Worm (Caenorhabditis elegans) whole organism, late embryonic: ENCODE results near the gene sup-36.

ENCODE experiments used
- C38D4.7 ChIP-seq: fragments of 200-800 bp; sonication (Bioruptor generic); optimal IDR thresholded peaks from 2 replicates; lab custom pipeline; 2018; ENCODE audit warnings: mild to moderate bottlenecking, missing genetic modification characterization, moderate library complexity, missing compliant biosample characterization
- F13H6.1 ChIP-seq: sonication (generic microtip); optimal IDR thresholded peaks from 2 replicates; lab custom pipeline; 2016; ENCODE audit warnings: missing genetic modification characterization, missing compliant biosample characterization
- K02D7.2 ChIP-seq: sonication (generic microtip); optimal IDR thresholded peaks from 2 replicates; lab custom pipeline; 2017; ENCODE audit warnings: mild to moderate bottlenecking, missing genetic modification characterization, missing compliant biosample characterization
- T23F11.4 ChIP-seq: fragments of 200-800 bp; sonication (Bioruptor generic); optimal IDR thresholded peaks from 2 replicates; lab custom pipeline; 2018; ENCODE audit warnings: mild to moderate bottlenecking, missing genetic modification characterization, missing compliant biosample characterization
- ama-1 ChIP-seq: fragments of 150-350 bp; optimal IDR thresholded peaks from 2 replicates; lab custom pipeline; 2014
- ceh-19 ChIP-seq: fragments of 200-800 bp; sonication (Bioruptor generic); optimal IDR thresholded peaks from 2 replicates; lab custom pipeline; 2018; ENCODE audit warnings: mild to moderate bottlenecking, missing genetic modification characterization, missing compliant biosample characterization
- ceh-2 ChIP-seq: sonication (generic microtip); optimal IDR thresholded peaks from 2 replicates; lab custom pipeline; 2016; ENCODE audit warnings: missing genotype, missing genetic modification characterization, missing compliant biosample characterization
- ceh-24 ChIP-seq: sonication (generic microtip); optimal IDR thresholded peaks from 2 replicates; lab custom pipeline; 2016; ENCODE audit warnings: mild to moderate bottlenecking, missing genetic modification characterization, missing compliant biosample characterization
- ceh-31 ChIP-seq: sonication (generic microtip); optimal IDR thresholded peaks from 2 replicates; lab custom pipeline; 2016; ENCODE audit warnings: missing genetic modification characterization, missing compliant biosample characterization
- ceh-34 ChIP-seq: sonication (generic microtip); optimal IDR thresholded peaks from 2 replicates; lab custom pipeline; 2016; ENCODE audit warnings: mild to moderate bottlenecking, missing genetic modification characterization, missing compliant biosample characterization
- ceh-48 ChIP-seq: sonication (generic microtip); optimal IDR thresholded peaks from 2 replicates; lab custom pipeline; 2016; ENCODE audit warnings: missing genetic modification characterization, inconsistent platforms, missing compliant biosample characterization
- ceh-9 ChIP-seq: sonication (generic microtip); optimal IDR thresholded peaks from 2 replicates; lab custom pipeline; 2016; ENCODE audit warnings: mild to moderate bottlenecking, missing genetic modification characterization, inconsistent platforms, missing compliant biosample characterization
- che-1 ChIP-seq: sonication (generic microtip); optimal IDR thresholded peaks from 2 replicates; lab custom pipeline; 2016; ENCODE audit warnings: mild to moderate bottlenecking, missing genetic modification characterization, missing compliant biosample characterization
- dve-1 ChIP-seq: sonication (generic microtip); optimal IDR thresholded peaks from 2 replicates; lab custom pipeline; 2017; ENCODE audit warnings: antibody characterized with exemption, mild to moderate bottlenecking, missing genetic modification characterization, missing compliant biosample characterization
- elt-2 ChIP-seq: sonication (generic microtip); optimal IDR thresholded peaks from 2 replicates; lab custom pipeline; 2016; ENCODE audit warnings: missing genetic modification reagents, missing genetic modification characterization, missing compliant biosample characterization
- elt-4 ChIP-seq: sonication (generic microtip); optimal IDR thresholded peaks from 2 replicates; lab custom pipeline; 2016; ENCODE audit warnings: missing genetic modification characterization, missing compliant biosample characterization
- ets-4 ChIP-seq: sonication (generic microtip); optimal IDR thresholded peaks from 2 replicates; lab custom pipeline; 2016; ENCODE audit warnings: missing genetic modification characterization, missing compliant biosample characterization
- eyg-1 ChIP-seq: sonication (generic microtip); optimal IDR thresholded peaks from 2 replicates; lab custom pipeline; 2016; ENCODE audit warnings: missing genotype, missing genetic modification characterization, missing compliant biosample characterization
- fkh-10 ChIP-seq: fragments of 150-350 bp; optimal IDR thresholded peaks from 2 replicates; lab custom pipeline; 2014; ENCODE audit warnings: missing biosample characterization, missing genetic modification reagents, missing genetic modification characterization
- fkh-6 ChIP-seq: sonication (generic microtip); optimal IDR thresholded peaks from 2 replicates; lab custom pipeline; 2016; ENCODE audit warnings: missing genetic modification characterization, missing compliant biosample characterization
- gmeb-2 ChIP-seq: sonication (generic microtip); optimal IDR thresholded peaks from 2 replicates; lab custom pipeline; 2016; ENCODE audit warnings: missing genetic modification characterization, inconsistent platforms, missing compliant biosample characterization
- hlh-13 ChIP-seq: fragments of 200-800 bp; sonication (Bioruptor generic); optimal IDR thresholded peaks from 2 replicates; lab custom pipeline; 2018; ENCODE audit warnings: mild to moderate bottlenecking, missing genetic modification characterization, missing compliant biosample characterization
- hlh-15 ChIP-seq: sonication (generic microtip); optimal IDR thresholded peaks from 2 replicates; lab custom pipeline; 2016; ENCODE audit warnings: missing genetic modification characterization, missing compliant biosample characterization
- hlh-6 ChIP-seq: sonication (generic microtip); optimal IDR thresholded peaks from 2 replicates; lab custom pipeline; 2016; ENCODE audit warnings: missing genotype, missing genetic modification characterization, missing compliant biosample characterization
- hlh-8 ChIP-seq: sonication (generic microtip); optimal IDR thresholded peaks from 2 replicates; lab custom pipeline; 2016; ENCODE audit warnings: missing genotype, missing genetic modification characterization, missing compliant biosample characterization
- mec-3 ChIP-seq: sonication (generic microtip); optimal IDR thresholded peaks from 2 replicates; lab custom pipeline; 2016; ENCODE audit warnings: borderline replicate concordance, missing genetic modification characterization, missing compliant biosample characterization
- nhr-11 ChIP-seq: fragments of 150-350 bp; optimal IDR thresholded peaks from 2 replicates; lab custom pipeline; 2014; ENCODE audit warnings: missing biosample characterization, missing genetic modification characterization
- pag-3 ChIP-seq: sonication (generic microtip); optimal IDR thresholded peaks from 2 replicates; lab custom pipeline; 2016; ENCODE audit warnings: missing compliant biosample characterization, missing genetic modification characterization, borderline replicate concordance
- pat-9 ChIP-seq: fragments of 200-800 bp; sonication (Bioruptor generic); optimal IDR thresholded peaks from 2 replicates; lab custom pipeline; 2018; ENCODE audit warnings: mild to moderate bottlenecking, missing genetic modification characterization, moderate library complexity, missing compliant biosample characterization
- pax-1 ChIP-seq: fragments of 150-350 bp; optimal IDR thresholded peaks from 2 replicates; lab custom pipeline; 2014; ENCODE audit warnings: missing biosample characterization, missing genetic modification characterization
- pha-2 ChIP-seq: sonication (generic microtip); optimal IDR thresholded peaks from 2 replicates; lab custom pipeline; 2017; ENCODE audit warnings: mild to moderate bottlenecking, missing genetic modification characterization, missing compliant biosample characterization
- pha-4 ChIP-seq: fragments of 150-350 bp; optimal IDR thresholded peaks from 2 replicates; lab custom pipeline; 2018; ENCODE audit warnings: missing biosample characterization, missing genetic modification reagents, missing genetic modification characterization
- pqm-1 ChIP-seq: sonication (generic microtip); optimal IDR thresholded peaks from 2 replicates; lab custom pipeline; 2016; ENCODE audit warnings: missing genetic modification characterization, missing compliant biosample characterization
- pros-1 ChIP-seq: fragments of 150-350 bp; optimal IDR thresholded peaks from 2 replicates; lab custom pipeline; 2014; ENCODE audit warnings: missing biosample characterization, missing genetic modification reagents, missing genetic modification characterization
- ref-2 ChIP-seq: sonication (generic microtip); optimal IDR thresholded peaks from 2 replicates; lab custom pipeline; 2016; ENCODE audit warnings: missing genetic modification characterization, missing compliant biosample characterization
- rnt-1 ChIP-seq: sonication (generic microtip); optimal IDR thresholded peaks from 2 replicates; lab custom pipeline; 2016; ENCODE audit warnings: missing genetic modification characterization, missing compliant biosample characterization
- sdc-2 ChIP-seq: sonication (generic microtip); optimal IDR thresholded peaks from 2 replicates; lab custom pipeline; 2016; ENCODE audit warnings: missing genotype, missing genetic modification characterization, missing compliant biosample characterization
- sox-2 ChIP-seq: fragments of 200-800 bp; sonication (Bioruptor generic); IDR thresholded peaks from 2 replicates; pipeline ENCODE4 v1.3.6; 2022; ENCODE audit warnings: missing genetic modification reagents, missing genetic modification characterization, missing compliant biosample characterization
- sox-4 ChIP-seq: sonication (generic microtip); optimal IDR thresholded peaks from 2 replicates; lab custom pipeline; 2017; ENCODE audit warnings: mild to moderate bottlenecking, missing genetic modification characterization, inconsistent platforms, missing compliant biosample characterization
- syd-9 ChIP-seq: sonication (generic microtip); optimal IDR thresholded peaks from 2 replicates; lab custom pipeline; 2016; ENCODE audit warnings: mild to moderate bottlenecking, missing genetic modification characterization, moderate library complexity, missing compliant biosample characterization
- tbx-7 ChIP-seq: sonication (generic microtip); optimal IDR thresholded peaks from 2 replicates; lab custom pipeline; 2016; ENCODE audit warnings: missing genotype, missing genetic modification characterization, missing compliant biosample characterization
- ttx-3 ChIP-seq: sonication (generic microtip); optimal IDR thresholded peaks from 2 replicates; lab custom pipeline; 2016; ENCODE audit warnings: missing genetic modification reagents, missing genetic modification characterization, missing compliant biosample characterization
- unc-3 ChIP-seq, 2 experiments: fragments of 200-800 bp in 1 of 2; sonication (Bioruptor generic) in 1 of 2; sonication (generic microtip) in 1 of 2; conservative IDR thresholded peaks in 1 of 2; optimal IDR thresholded peaks in 1 of 2; 2 replicates each; pipeline versions ENCODE4 v1.3.6 to Lab custom; 2016 to 2022; ENCODE audit warnings: missing compliant biosample characterization in 2 of 2, missing genetic modification characterization in 2 of 2, missing genetic modification reagents in 1 of 2
- unc-86 ChIP-seq: sonication (generic microtip); optimal IDR thresholded peaks from 2 replicates; lab custom pipeline; 2016; ENCODE audit warnings: missing genetic modification characterization, missing compliant biosample characterization
- zip-5 ChIP-seq: sonication (generic microtip); optimal IDR thresholded peaks from 2 replicates; lab custom pipeline; 2016; ENCODE audit warnings: missing genetic modification characterization, missing compliant biosample characterization

The sup-36 gene

ce11 chrIV:6645867-6646655 lies 44.6 kb downstream of the sup-36 start, which contains the start of gene hil-7 (continued):
- TF ChIP-seq eyg-1 (tag; lab: Kevin White, UChicago): peak; percentile 81
- TF ChIP-seq pag-3 (tag; lab: Kevin White, UChicago): no peak
- TF ChIP-seq unc-86: peak; percentile 47
- TF ChIP-seq fkh-10: peak; percentile 27
- peak; percentile 51 for TF ChIP-seq pha-2
- TF ChIP-seq F13H6.1 (tag; lab: Kevin White, UChicago): peak; percentile 28
- no peak for TF ChIP-seq pat-9 (tag; lab: Kevin White, UChicago)
- no peak for TF ChIP-seq ceh-48 (tag; lab: Kevin White, UChicago)
- peak; percentile 78 for TF ChIP-seq sdc-2 (tag; lab: Kevin White, UChicago)
- TF ChIP-seq elt-2 (tag; lab: Kevin White, UChicago): peak; percentile 0
- TF ChIP-seq elt-4 (tag; lab: Kevin White, UChicago): no peak
- TF ChIP-seq zip-5 (tag; lab: Kevin White, UChicago): no peak
- no peak for TF ChIP-seq unc-3 (GFP tag; conservative IDR thresholded peaks at IDR 0.05; lab: Robert Waterston, UW)
- TF ChIP-seq unc-3 (tag; optimal IDR thresholded peaks at IDR 0.05; lab: Kevin White, UChicago): no peak
- TF ChIP-seq ceh-19 (GFP tag; lab: Kevin White, UChicago): peak; percentile 86

ce11 chrIV:6646905-6647304 lies 45.4 kb downstream of the sup-36 start:
- TF ChIP-seq che-1 (tag; lab: Kevin White, UChicago) (no peak), pros-1 (tag; lab: Kevin White, UChicago) (peak; percentile 42), ceh-19 (GFP tag; lab: Kevin White, UChicago) (no peak), elt-4 (tag; lab: Kevin White, UChicago) (no peak), unc-3 (GFP tag; conservative IDR thresholded peaks at IDR 0.05; lab: Robert Waterston, UW) (no peak), unc-3 (tag; optimal IDR thresholded peaks at IDR 0.05; lab: Kevin White, UChicago) (no peak), nhr-11 (tag; lab: Kevin White, UChicago) (no peak), rnt-1 (peak; percentile 12), ama-1 (lab: Kevin White, UChicago) (peak; percentile 93), pat-9 (tag; lab: Kevin White, UChicago) (no peak), ceh-31 (tag; lab: Kevin White, UChicago) (peak; percentile 12)

ce11 chrIV:6648625-6649024 lies 47.2 kb downstream of the sup-36 start:
- TF ChIP-seq syd-9 (tag; lab: Kevin White, UChicago): no peak
- no peak for TF ChIP-seq dve-1 (tag; lab: Kevin White, UChicago)
- TF ChIP-seq sox-4: no peak
- no peak for TF ChIP-seq ceh-9 (tag; lab: Kevin White, UChicago)
- TF ChIP-seq sdc-2 (tag; lab: Kevin White, UChicago): no peak
- TF ChIP-seq hlh-13 (GFP tag; lab: Kevin White, UChicago): no peak
- TF ChIP-seq ceh-2: peak; percentile 60
- no peak for TF ChIP-seq hlh-6 (tag; lab: Kevin White, UChicago)
- TF ChIP-seq hlh-8 (tag; lab: Kevin White, UChicago): no peak
- TF ChIP-seq fkh-6 (tag; lab: Kevin White, UChicago): no peak
- TF ChIP-seq T23F11.4: no peak
- no peak for TF ChIP-seq C38D4.7 (GFP tag; lab: Kevin White, UChicago)
- TF ChIP-seq pax-1: peak; percentile 29
- no peak for TF ChIP-seq ama-1 (lab: Kevin White, UChicago)
- no peak for TF ChIP-seq pha-4
- no peak for TF ChIP-seq ttx-3 (tag; lab: Kevin White, UChicago)
- TF ChIP-seq ceh-34 (tag; lab: Kevin White, UChicago): peak; percentile 61
- no peak for TF ChIP-seq gmeb-2 (tag; lab: Kevin White, UChicago)
- no peak for TF ChIP-seq sox-2 (GFP tag; lab: Robert Waterston, UW)
- no peak for TF ChIP-seq ceh-24 (tag; lab: Kevin White, UChicago)
- no peak for TF ChIP-seq tbx-7 (tag; lab: Kevin White, UChicago)
- TF ChIP-seq mec-3 (tag; lab: Kevin White, UChicago): no peak
- TF ChIP-seq ets-4 (tag; lab: Kevin White, UChicago): peak; percentile 22
- no peak for TF ChIP-seq pros-1 (tag; lab: Kevin White, UChicago)
- TF ChIP-seq K02D7.2: no peak
- TF ChIP-seq pat-9 (tag; lab: Kevin White, UChicago): no peak
- peak; percentile 54 for TF ChIP-seq nhr-11 (tag; lab: Kevin White, UChicago)
- TF ChIP-seq ref-2 (tag; lab: Kevin White, UChicago): peak; percentile 18
- TF ChIP-seq fkh-10: no peak
- TF ChIP-seq elt-4 (tag; lab: Kevin White, UChicago): no peak
- no peak for TF ChIP-seq elt-2 (tag; lab: Kevin White, UChicago)
- no peak for TF ChIP-seq pqm-1 (tag; lab: Kevin White, UChicago)
- TF ChIP-seq hlh-15 (tag; lab: Kevin White, UChicago): no peak
- no peak for TF ChIP-seq unc-3 (GFP tag; conservative IDR thresholded peaks at IDR 0.05; lab: Robert Waterston, UW)
- TF ChIP-seq unc-3 (tag; optimal IDR thresholded peaks at IDR 0.05; lab: Kevin White, UChicago): no peak
